Worm (Caenorhabditis elegans) whole organism, L4 larva: Measurements from ENCODE around the gene msp-55.
A peak's percentile ranks its signal among the peaks of the same experiment; 100 is the strongest.

ENCODE experiments used
- D1046.2 ChIP-seq: fragments of 200-800 bp; sonication (Bioruptor generic); IDR thresholded peaks from 2 replicates; pipeline ENCODE4 v1.3.6; 2022; ENCODE audit warnings: missing genetic modification characterization, missing compliant biosample characterization
- F26F4.8 ChIP-seq: fragments of 200-800 bp; sonication (Bioruptor generic); conservative IDR thresholded peaks from 2 replicates; pipeline ENCODE4 v1.3.6; 2022; ENCODE audit warnings: missing genetic modification characterization, missing compliant biosample characterization
- T26A8.4 ChIP-seq: fragments of 200-800 bp; sonication (Bioruptor generic); IDR thresholded peaks from 2 replicates; pipeline ENCODE4 v1.3.6; 2022; ENCODE audit warnings: missing genetic modification characterization, missing compliant biosample characterization
- Y75B8A.6 ChIP-seq: fragments of 200-800 bp; sonication (Bioruptor generic); IDR thresholded peaks from 2 replicates; pipeline ENCODE4 v1.3.6; 2022; ENCODE audit warnings: missing genetic modification reagents, missing genetic modification characterization, missing compliant biosample characterization
- ZK337.2 ChIP-seq: fragments of 200-800 bp; sonication (Bioruptor generic); IDR thresholded peaks from 2 replicates; pipeline ENCODE4 v1.3.6; 2022; ENCODE audit warnings: missing genetic modification reagents, missing genetic modification characterization, missing compliant biosample characterization
- ZK546.5 ChIP-seq, 2 experiments: sonication (generic microtip); optimal IDR thresholded peaks; 2 replicates each; lab custom pipeline; 2017; ENCODE audit warnings: missing biosample characterization in 2 of 2, missing genetic modification characterization in 2 of 2
- aha-1 ChIP-seq: fragments of 150-350 bp; peaks from one replicate; lab custom pipeline; 2014; ENCODE audit warnings: missing biosample characterization, missing genetic modification characterization
- aly-2 ChIP-seq: sonication (generic microtip); optimal IDR thresholded peaks from 2 replicates; lab custom pipeline; 2018; ENCODE audit warnings: missing biosample characterization, missing genetic modification characterization
- ama-1 ChIP-seq: fragments of 150-350 bp; optimal IDR thresholded peaks from 2 replicates; lab custom pipeline; 2014; ENCODE audit warnings: inconsistent platforms, mixed read lengths
- arid-1 ChIP-seq: fragments of 200-800 bp; sonication (Bioruptor generic); conservative IDR thresholded peaks from 2 replicates; pipeline ENCODE4 v1.3.6; 2022; ENCODE audit warnings: missing genetic modification reagents, missing genetic modification characterization, missing compliant biosample characterization
- attf-4 ChIP-seq: sonication (generic microtip); optimal IDR thresholded peaks from 3 replicates; lab custom pipeline; 2017; ENCODE audit warnings: missing biosample characterization, missing genetic modification characterization
- cey-2 ChIP-seq: sonication (generic microtip); optimal IDR thresholded peaks from 3 replicates; lab custom pipeline; 2017; ENCODE audit warnings: missing genetic modification characterization, mild to moderate bottlenecking, missing compliant biosample characterization, antibody characterized with exemption, borderline replicate concordance; ENCODE audit not compliant: insufficient read depth
- ctbp-1 ChIP-seq: fragments of 200-800 bp; sonication (Bioruptor generic); IDR thresholded peaks from 2 replicates; pipeline ENCODE4 v1.3.6; 2022; ENCODE audit warnings: missing genetic modification reagents, missing genetic modification characterization, missing compliant biosample characterization
- dmd-6 ChIP-seq: fragments of 200-800 bp; sonication (Bioruptor generic); IDR thresholded peaks from 2 replicates; pipeline ENCODE4 v1.3.6; 2022; ENCODE audit warnings: missing genetic modification reagents, missing genetic modification characterization, missing compliant biosample characterization
- dmd-8 ChIP-seq: fragments of 200-800 bp; sonication (Bioruptor generic); IDR thresholded peaks from 2 replicates; pipeline ENCODE4 v1.3.6; 2022; ENCODE audit warnings: missing genetic modification characterization, missing compliant biosample characterization
- dmd-9 ChIP-seq: fragments of 200-800 bp; sonication (Bioruptor generic); IDR thresholded peaks from 2 replicates; pipeline ENCODE4 v1.3.6; 2022; ENCODE audit warnings: missing genetic modification reagents, missing genetic modification characterization, missing compliant biosample characterization
- egl-27 ChIP-seq: sonication (generic microtip); optimal IDR thresholded peaks from 3 replicates; lab custom pipeline; 2017; ENCODE audit warnings: missing biosample characterization, missing genetic modification reagents, missing genetic modification characterization
- egl-43 ChIP-seq: fragments of 200-800 bp; sonication (Bioruptor generic); IDR thresholded peaks from 2 replicates; pipeline ENCODE4 v1.3.6; 2022; ENCODE audit warnings: missing genetic modification reagents, missing genetic modification characterization, missing compliant biosample characterization
- gei-8 ChIP-seq: fragments of 200-800 bp; sonication (Bioruptor generic); optimal IDR thresholded peaks from 2 replicates; lab custom pipeline; 2018; ENCODE audit warnings: mild to moderate bottlenecking, missing genetic modification characterization, missing compliant biosample characterization
- hif-1 ChIP-seq, 2 experiments: sonication (generic microtip); optimal IDR thresholded peaks; 2 replicates each; lab custom pipeline; 2016 to 2017; ENCODE audit warnings: missing compliant biosample characterization in 2 of 2, missing genetic modification characterization in 2 of 2, missing genetic modification reagents in 2 of 2, missing genotype in 2 of 2, mild to moderate bottlenecking in 1 of 2
- hlh-30 ChIP-seq: sonication (generic microtip); optimal IDR thresholded peaks from 2 replicates; lab custom pipeline; 2017; ENCODE audit warnings: antibody characterized with exemption, mild to moderate bottlenecking, missing genetic modification characterization, missing compliant biosample characterization; ENCODE audit not compliant: insufficient read depth
- hmg-1.1 ChIP-seq: fragments of 200-800 bp; sonication (Bioruptor generic); IDR thresholded peaks from 2 replicates; pipeline ENCODE4 v1.3.6; 2022; ENCODE audit warnings: missing genetic modification reagents, missing genetic modification characterization, missing compliant biosample characterization
- jun-1 ChIP-seq: fragments of 150-350 bp; optimal IDR thresholded peaks from 2 replicates; lab custom pipeline; 2014; ENCODE audit warnings: missing biosample characterization, missing genetic modification reagents, missing genetic modification characterization
- lin-1 ChIP-seq: fragments of 200-800 bp; sonication (Bioruptor generic); IDR thresholded peaks from 2 replicates; pipeline ENCODE4 v1.3.6; 2022; ENCODE audit warnings: missing genetic modification reagents, missing genetic modification characterization, missing compliant biosample characterization
- lin-15B ChIP-seq: fragments of 150-350 bp; sonication (generic microtip); optimal IDR thresholded peaks from 3 replicates; lab custom pipeline; 2014; ENCODE audit warnings: missing biosample characterization, missing genetic modification characterization
- lin-39 ChIP-seq: fragments of 150-350 bp; optimal IDR thresholded peaks from 2 replicates; lab custom pipeline; 2014; ENCODE audit warnings: missing biosample characterization, missing genetic modification reagents, missing genetic modification characterization
- lir-3 ChIP-seq: sonication (generic microtip); optimal IDR thresholded peaks from 2 replicates; lab custom pipeline; 2016; ENCODE audit warnings: mild to moderate bottlenecking, missing genetic modification characterization, missing compliant biosample characterization
- madf-5 ChIP-seq, 2 experiments: fragments of 200-800 bp; sonication (Bioruptor generic); IDR thresholded peaks; 2 replicates each; pipeline ENCODE4 v1.3.6; 2022; ENCODE audit warnings: missing compliant biosample characterization in 2 of 2, missing genetic modification characterization in 2 of 2
- mes-2 ChIP-seq: sonication (generic microtip); optimal IDR thresholded peaks from 2 replicates; lab custom pipeline; 2016; ENCODE audit warnings: missing genotype, mild to moderate bottlenecking, missing genetic modification characterization, missing compliant biosample characterization; ENCODE audit not compliant: poor library complexity, severe bottlenecking
- mxl-3 ChIP-seq: fragments of 200-800 bp; sonication (Bioruptor generic); optimal IDR thresholded peaks from 2 replicates; lab custom pipeline; 2018; ENCODE audit warnings: mild to moderate bottlenecking, missing genetic modification characterization, missing compliant biosample characterization
- nhr-10 ChIP-seq: fragments of 150-350 bp; optimal IDR thresholded peaks from 2 replicates; lab custom pipeline; 2014; ENCODE audit warnings: missing biosample characterization, missing genetic modification characterization
- nhr-28 ChIP-seq: fragments of 150-350 bp; optimal IDR thresholded peaks from 2 replicates; lab custom pipeline; 2014; ENCODE audit warnings: missing biosample characterization, missing genetic modification characterization
- nhr-42 ChIP-seq: fragments of 200-800 bp; sonication (Bioruptor generic); IDR thresholded peaks from 2 replicates; pipeline ENCODE4 v1.3.6; 2022; ENCODE audit warnings: missing genetic modification characterization, missing compliant biosample characterization
- nhr-48 ChIP-seq: sonication (generic microtip); optimal IDR thresholded peaks from 2 replicates; lab custom pipeline; 2016; ENCODE audit warnings: mild to moderate bottlenecking, missing genetic modification characterization, missing compliant biosample characterization
- nhr-6 ChIP-seq: fragments of 150-350 bp; optimal IDR thresholded peaks from 2 replicates; lab custom pipeline; 2014; ENCODE audit warnings: missing biosample characterization, missing genetic modification characterization
- nhr-77 ChIP-seq: fragments of 150-350 bp; optimal IDR thresholded peaks from 2 replicates; lab custom pipeline; 2014; ENCODE audit warnings: missing biosample characterization, missing genetic modification characterization
- pha-4 ChIP-seq, 2 experiments: fragments of 150-350 bp in 1 of 2; fragments of 200-800 bp in 1 of 2; sonication (Bioruptor generic) in 1 of 2; IDR thresholded peaks in 1 of 2; optimal IDR thresholded peaks in 1 of 2; 2 replicates each; pipeline versions ENCODE4 v1.3.6 to Lab custom; 2014 to 2022; ENCODE audit warnings: missing genetic modification characterization in 2 of 2, missing genetic modification reagents in 2 of 2, missing biosample characterization in 1 of 2, missing compliant biosample characterization in 1 of 2
- php-3 ChIP-seq: fragments of 200-800 bp; sonication (Bioruptor generic); IDR thresholded peaks from 2 replicates; pipeline ENCODE4 v1.3.6; 2022; ENCODE audit warnings: missing genetic modification reagents, missing genetic modification characterization, missing compliant biosample characterization
- pqm-1 ChIP-seq: sonication (generic microtip); optimal IDR thresholded peaks from 2 replicates; lab custom pipeline; 2017; ENCODE audit warnings: missing biosample characterization, missing genetic modification characterization
- rbr-2 ChIP-seq: sonication (generic microtip); optimal IDR thresholded peaks from 2 replicates; lab custom pipeline; 2016; ENCODE audit warnings: missing genotype, missing genetic modification characterization, missing compliant biosample characterization
- skn-1 ChIP-seq: fragments of 150-350 bp; optimal IDR thresholded peaks from 2 replicates; lab custom pipeline; 2014; ENCODE audit warnings: missing biosample characterization, missing genetic modification characterization
- snpc-1.2 ChIP-seq: fragments of 200-800 bp; sonication (Bioruptor generic); IDR thresholded peaks from 2 replicates; pipeline ENCODE4 v1.3.6; 2022; ENCODE audit warnings: missing genetic modification reagents, missing genetic modification characterization, missing compliant biosample characterization
- unc-130 ChIP-seq: sonication (generic microtip); optimal IDR thresholded peaks from 2 replicates; lab custom pipeline; 2016; ENCODE audit warnings: missing genetic modification reagents, missing genetic modification characterization, missing compliant biosample characterization
- unc-39 ChIP-seq: sonication (generic microtip); optimal IDR thresholded peaks from 2 replicates; lab custom pipeline; 2017; ENCODE audit warnings: missing biosample characterization, missing genetic modification characterization
- unc-62 ChIP-seq, 3 experiments: fragments of 150-350 bp in 1 of 3; sonication (generic microtip); optimal IDR thresholded peaks in 2 of 3; peaks in 1 of 3; 1 replicate in 1 of 3; 2 replicates in 2 of 3; lab custom pipeline; 2014 to 2017; ENCODE audit warnings: missing biosample characterization in 3 of 3, missing genetic modification characterization in 3 of 3, missing genetic modification reagents in 3 of 3, missing genotype in 1 of 3
- zag-1 ChIP-seq: fragments of 150-350 bp; optimal IDR thresholded peaks from 2 replicates; lab custom pipeline; 2014; ENCODE audit warnings: missing biosample characterization, missing genetic modification characterization
- zip-11 ChIP-seq: fragments of 200-800 bp; sonication (Bioruptor generic); IDR thresholded peaks from 2 replicates; pipeline ENCODE4 v1.3.6; 2022; ENCODE audit warnings: missing genetic modification characterization, missing compliant biosample characterization
- ztf-7 ChIP-seq: fragments of 150-350 bp; optimal IDR thresholded peaks from 2 replicates; lab custom pipeline; 2014; ENCODE audit warnings: missing biosample characterization, missing genetic modification characterization

Gene msp-55

ce11 chrIV:5055964-5056588 lies at the start of gene msp-55:
msp-55 (minus strand) TSS chrIV:5056014.
- no peak for TF ChIP-seq lir-3 (tag; lab: Kevin White, UChicago)
- no peak for TF ChIP-seq unc-62 (GFP tag; optimal IDR thresholded peaks at IDR 0.05 in 1 of 2; lab: Kevin White, UChicago)
- no peak for TF ChIP-seq unc-62 (tag; optimal IDR thresholded peaks at IDR 0.05; lab: Kevin White, UChicago)
- no peak for TF ChIP-seq arid-1
- no peak for TF ChIP-seq D1046.2
- no peak for TF ChIP-seq nhr-42 (GFP tag; lab: Robert Waterston, UW)
- no peak for TF ChIP-seq lin-15B (tag; lab: Kevin White, UChicago)
- TF ChIP-seq egl-27 (tag; lab: Kevin White, UChicago) = no peak
- no peak for TF ChIP-seq hmg-1.1 (GFP tag; lab: Robert Waterston, UW)
- TF ChIP-seq hlh-30 (tag; lab: Kevin White, UChicago) = no peak
- no peak for TF ChIP-seq dmd-6 (GFP tag; lab: Robert Waterston, UW)
- no peak for TF ChIP-seq ZK337.2
- TF ChIP-seq T26A8.4 (GFP tag; lab: Robert Waterston, UW) = no peak
- no peak for TF ChIP-seq nhr-10 (tag; lab: Kevin White, UChicago)
- no peak for TF ChIP-seq ZK546.5 (tag; optimal IDR thresholded peaks at IDR 0.05; lab: Kevin White, UChicago)
- no peak for TF ChIP-seq aha-1 (tag; lab: Kevin White, UChicago)
- TF ChIP-seq unc-130 (GFP tag; lab: Kevin White, UChicago) = no peak
- no peak for TF ChIP-seq Y75B8A.6
- TF ChIP-seq hif-1 (tag; optimal IDR thresholded peaks at IDR 0.05; lab: Kevin White, UChicago) = no peak
- no peak for TF ChIP-seq snpc-1.2
- TF ChIP-seq nhr-28 (tag; lab: Kevin White, UChicago) = no peak

ce11 chrIV:5103229-5103894 lies 47.5 kb upstream of the msp-55 start, which contains the start of gene C02B10.3:
C02B10.3 (minus strand) TSS chrIV:5103279.
- no peak for TF ChIP-seq zag-1 (tag; lab: Kevin White, UChicago)
- TF ChIP-seq gei-8 (GFP tag; lab: Kevin White, UChicago) = no peak
- TF ChIP-seq nhr-6 (tag; lab: Kevin White, UChicago) = no peak
- no peak for TF ChIP-seq jun-1
- TF ChIP-seq ZK337.2 = no peak
- no peak for TF ChIP-seq skn-1 (tag; lab: Kevin White, UChicago)
- TF ChIP-seq attf-4 (tag; lab: Kevin White, UChicago) = no peak
- TF ChIP-seq unc-39 = no peak
- TF ChIP-seq rbr-2 (tag; lab: Kevin White, UChicago) = peak; percentile 66
- TF ChIP-seq dmd-9 (GFP tag; lab: Robert Waterston, UW) = no peak
- no peak for TF ChIP-seq pqm-1
- TF ChIP-seq lin-1 (GFP tag; lab: Robert Waterston, UW) = no peak
- no peak for TF ChIP-seq lin-39 (tag; lab: Kevin White, UChicago)
- no peak for TF ChIP-seq F26F4.8
- TF ChIP-seq hif-1 (tag; optimal IDR thresholded peaks at IDR 0.05; lab: Kevin White, UChicago) = no peak
- no peak for TF ChIP-seq arid-1
- TF ChIP-seq ztf-7 = no peak
- no peak for TF ChIP-seq zip-11
- no peak for TF ChIP-seq cey-2 (tag; lab: Kevin White, UChicago)
- no peak for TF ChIP-seq nhr-77 (tag; lab: Kevin White, UChicago)
- TF ChIP-seq egl-43 (GFP tag; lab: Robert Waterston, UW) = no peak
- no peak for TF ChIP-seq madf-5 (GFP tag; IDR thresholded peaks at IDR 0.05; lab: Robert Waterston, UW)
- TF ChIP-seq mxl-3 (GFP tag; lab: Kevin White, UChicago) = no peak
- no peak for TF ChIP-seq mes-2 (tag; lab: Kevin White, UChicago)
- TF ChIP-seq nhr-48 = no peak
- no peak for TF ChIP-seq dmd-8 (GFP tag; lab: Robert Waterston, UW)
- TF ChIP-seq hmg-1.1 (GFP tag; lab: Robert Waterston, UW) = peak; percentile 49; the same call in 1 of the 2 replicates
- no peak for TF ChIP-seq php-3 (GFP tag; lab: Robert Waterston, UW)
- TF ChIP-seq ama-1 (lab: Kevin White, UChicago) = no peak
- no peak for TF ChIP-seq pha-4 (GFP tag; IDR thresholded peaks at IDR 0.05; lab: Robert Waterston, UW)
- TF ChIP-seq pha-4 (tag; optimal IDR thresholded peaks at IDR 0.05; lab: Kevin White, UChicago) = no peak
- TF ChIP-seq D1046.2 = no peak
- TF ChIP-seq ctbp-1 (GFP tag; lab: Robert Waterston, UW) = peak; percentile 60; the same call in 1 of the 2 replicates
- no peak for TF ChIP-seq aly-2 (tag; lab: Kevin White, UChicago)
